Worm (Caenorhabditis elegans) whole organism, young adult: ENCODE data around the gene gpa-8.

Experiments used
- F10E7.11 ChIP-seq: sonication (generic microtip); optimal IDR thresholded peaks from 2 replicates; lab custom pipeline; 2017; ENCODE audit warnings: mild to moderate bottlenecking, missing genetic modification characterization, moderate library complexity, missing compliant biosample characterization
- F22D6.2 ChIP-seq: sonication (generic microtip); optimal IDR thresholded peaks from 2 replicates; lab custom pipeline; 2016; ENCODE audit warnings: mild to moderate bottlenecking, missing genetic modification characterization, missing compliant biosample characterization
- F49E8.2 ChIP-seq: sonication (generic microtip); optimal IDR thresholded peaks from 3 replicates; lab custom pipeline; 2017; ENCODE audit warnings: missing genetic modification characterization, mild to moderate bottlenecking, missing compliant biosample characterization, antibody characterized with exemption, moderate library complexity; ENCODE audit not compliant: insufficient read depth
- K11D2.4 ChIP-seq: fragments of 200-800 bp; sonication (Bioruptor generic); IDR thresholded peaks from 2 replicates; pipeline ENCODE4 v1.3.6; 2022; ENCODE audit warnings: missing genetic modification reagents, missing genetic modification characterization, missing compliant biosample characterization
- T07F8.4 ChIP-seq: sonication (generic microtip); optimal IDR thresholded peaks from 2 replicates; lab custom pipeline; 2016; ENCODE audit warnings: mild to moderate bottlenecking, missing genetic modification characterization, moderate library complexity, missing compliant biosample characterization
- T26A5.8 ChIP-seq: sonication (generic microtip); optimal IDR thresholded peaks from 2 replicates; lab custom pipeline; 2016; ENCODE audit warnings: missing genetic modification characterization, missing compliant biosample characterization
- Y56A3A.18 ChIP-seq: fragments of 200-800 bp; sonication (Bioruptor generic); IDR thresholded peaks from 2 replicates; pipeline ENCODE4 v1.3.6; 2022; ENCODE audit warnings: missing genetic modification reagents, missing genetic modification characterization, missing compliant biosample characterization
- athp-1 ChIP-seq: sonication (generic microtip); optimal IDR thresholded peaks from 2 replicates; lab custom pipeline; 2017; ENCODE audit warnings: mild to moderate bottlenecking, missing genetic modification characterization, missing compliant biosample characterization
- attf-3 ChIP-seq: fragments of 200-800 bp; sonication (Bioruptor generic); conservative IDR thresholded peaks from 2 replicates; pipeline ENCODE4 v1.3.6; 2022; ENCODE audit warnings: missing genetic modification reagents, missing genetic modification characterization, missing compliant biosample characterization
- bed-1 ChIP-seq: fragments of 200-800 bp; sonication (Bioruptor generic); IDR thresholded peaks from 2 replicates; pipeline ENCODE4 v1.3.6; 2022; ENCODE audit warnings: missing genetic modification reagents, missing genetic modification characterization, missing compliant biosample characterization
- ceh-40 ChIP-seq: fragments of 200-800 bp; sonication (Bioruptor generic); IDR thresholded peaks from 2 replicates; pipeline ENCODE4 v1.3.6; 2022; ENCODE audit warnings: missing genetic modification characterization, missing compliant biosample characterization
- ceh-58 ChIP-seq: fragments of 200-800 bp; sonication (Bioruptor generic); IDR thresholded peaks from 2 replicates; pipeline ENCODE4 v1.3.6; 2022; ENCODE audit warnings: missing genetic modification characterization, missing compliant biosample characterization
- dpff-1 ChIP-seq: sonication (generic microtip); optimal IDR thresholded peaks from 2 replicates; lab custom pipeline; 2017; ENCODE audit warnings: mild to moderate bottlenecking, missing genetic modification characterization, missing compliant biosample characterization
- dpl-1 ChIP-seq: fragments of 150-350 bp; optimal IDR thresholded peaks from 2 replicates; lab custom pipeline; 2014; ENCODE audit warnings: missing biosample characterization, missing genetic modification reagents, missing genetic modification characterization
- egrh-3 ChIP-seq: fragments of 200-800 bp; sonication (Bioruptor generic); IDR thresholded peaks from 2 replicates; pipeline ENCODE4 v1.3.6; 2022; ENCODE audit warnings: missing genetic modification reagents, missing genetic modification characterization, missing compliant biosample characterization
- ekl-4 ChIP-seq: fragments of 200-800 bp; sonication (Bioruptor generic); IDR thresholded peaks from 2 replicates; pipeline ENCODE4 v1.3.6; 2022; ENCODE audit warnings: missing genetic modification reagents, missing genetic modification characterization, missing compliant biosample characterization
- gei-17 ChIP-seq: fragments of 200-800 bp; sonication (Bioruptor generic); optimal IDR thresholded peaks from 2 replicates; lab custom pipeline; 2018; ENCODE audit warnings: mild to moderate bottlenecking, missing genetic modification characterization, missing compliant biosample characterization
- him-1 ChIP-seq: sonication (generic microtip); optimal IDR thresholded peaks from 2 replicates; lab custom pipeline; 2016; ENCODE audit warnings: missing genotype, missing genetic modification reagents, missing genetic modification characterization, missing compliant biosample characterization
- hmg-1.2 ChIP-seq: fragments of 200-800 bp; sonication (Bioruptor generic); IDR thresholded peaks from 2 replicates; pipeline ENCODE4 v1.3.6; 2022; ENCODE audit warnings: missing genetic modification reagents, missing genetic modification characterization, missing compliant biosample characterization
- hsf-1 ChIP-seq: fragments of 200-800 bp; sonication (Bioruptor generic); IDR thresholded peaks from 2 replicates; pipeline ENCODE4 v1.3.6; 2022; ENCODE audit warnings: missing genetic modification reagents, missing genetic modification characterization, missing compliant biosample characterization
- lag-1 ChIP-seq: fragments of 200-800 bp; sonication (Bioruptor generic); IDR thresholded peaks from 2 replicates; pipeline ENCODE4 v1.3.6; 2022; ENCODE audit warnings: missing genetic modification reagents, missing genetic modification characterization, missing compliant biosample characterization
- let-526 ChIP-seq: fragments of 200-800 bp; sonication (Bioruptor generic); IDR thresholded peaks from 2 replicates; pipeline ENCODE4 v1.3.6; 2022; ENCODE audit warnings: missing genetic modification reagents, missing genetic modification characterization, missing compliant biosample characterization
- lin-35 ChIP-seq, 3 experiments: fragments of 150-350 bp in 2 of 3; sonication (generic microtip) in 1 of 3; optimal IDR thresholded peaks; 2 replicates each; lab custom pipeline; 2014 to 2018; ENCODE audit warnings: missing biosample characterization in 3 of 3, missing genetic modification characterization in 3 of 3, missing genetic modification reagents in 3 of 3
- lin-40 ChIP-seq: sonication (generic microtip); optimal IDR thresholded peaks from 2 replicates; lab custom pipeline; 2016; ENCODE audit warnings: missing genetic modification characterization, mild to moderate bottlenecking, missing compliant biosample characterization, missing genotype, missing genetic modification reagents
- lsy-27 ChIP-seq: sonication (generic microtip); optimal IDR thresholded peaks from 2 replicates; lab custom pipeline; 2017; ENCODE audit warnings: missing genetic modification characterization, mild to moderate bottlenecking, missing compliant biosample characterization, antibody characterized with exemption, missing genotype, borderline replicate concordance; ENCODE audit not compliant: insufficient read depth
- madf-8 ChIP-seq: fragments of 200-800 bp; sonication (Bioruptor generic); conservative IDR thresholded peaks from 2 replicates; pipeline ENCODE4 v1.3.6; 2022; ENCODE audit warnings: missing genetic modification reagents, missing genetic modification characterization, missing compliant biosample characterization
- mxl-1 ChIP-seq: sonication (generic microtip); optimal IDR thresholded peaks from 2 replicates; lab custom pipeline; 2016; ENCODE audit warnings: missing genetic modification characterization, missing compliant biosample characterization
- nhr-179 ChIP-seq: sonication (generic microtip); optimal IDR thresholded peaks from 2 replicates; lab custom pipeline; 2016; ENCODE audit warnings: mild to moderate bottlenecking, missing genetic modification characterization, missing compliant biosample characterization
- nhr-80 ChIP-seq: sonication (generic microtip); optimal IDR thresholded peaks from 2 replicates; lab custom pipeline; 2016; ENCODE audit warnings: missing genetic modification characterization, missing compliant biosample characterization
- nhr-90 ChIP-seq: sonication (generic microtip); optimal IDR thresholded peaks from 2 replicates; lab custom pipeline; 2016; ENCODE audit warnings: missing genotype, mild to moderate bottlenecking, missing genetic modification characterization, missing compliant biosample characterization
- pha-4 ChIP-seq: fragments of 150-350 bp; sonication (generic microtip); optimal IDR thresholded peaks from 2 replicates; lab custom pipeline; 2014; ENCODE audit warnings: missing biosample characterization, missing genetic modification reagents, missing genetic modification characterization
- repo-1 ChIP-seq: sonication (generic microtip); optimal IDR thresholded peaks from 2 replicates; lab custom pipeline; 2017; ENCODE audit warnings: mild to moderate bottlenecking, missing genetic modification characterization, missing compliant biosample characterization
- sea-2 ChIP-seq: fragments of 200-800 bp; sonication (Bioruptor generic); IDR thresholded peaks from 2 replicates; pipeline ENCODE4 v1.3.6; 2022; ENCODE audit warnings: missing genetic modification characterization, missing compliant biosample characterization
- snpc-3.4 ChIP-seq: sonication (generic microtip); optimal IDR thresholded peaks from 2 replicates; lab custom pipeline; 2017; ENCODE audit warnings: missing genetic modification characterization, mild to moderate bottlenecking, missing compliant biosample characterization, antibody characterized with exemption, moderate library complexity, missing genotype, missing genetic modification reagents
- somi-1 ChIP-seq: fragments of 200-800 bp; sonication (Bioruptor generic); optimal IDR thresholded peaks from 2 replicates; lab custom pipeline; 2018; ENCODE audit warnings: mild to moderate bottlenecking, missing genetic modification characterization, missing compliant biosample characterization
- sptf-2 ChIP-seq: fragments of 200-800 bp; sonication (Bioruptor generic); optimal IDR thresholded peaks from 2 replicates; lab custom pipeline; 2018; ENCODE audit warnings: mild to moderate bottlenecking, missing genetic modification characterization, missing compliant biosample characterization
- tlf-1 ChIP-seq: fragments of 200-800 bp; sonication (Bioruptor generic); optimal IDR thresholded peaks from 2 replicates; lab custom pipeline; 2018; ENCODE audit warnings: mild to moderate bottlenecking, missing genetic modification characterization, missing compliant biosample characterization
- zfh-2 ChIP-seq: fragments of 200-800 bp; sonication (Bioruptor generic); conservative IDR thresholded peaks from 2 replicates; pipeline ENCODE4 v1.3.6; 2022; ENCODE audit warnings: missing genetic modification reagents, missing genetic modification characterization, missing compliant biosample characterization
- ztf-25 ChIP-seq: fragments of 200-800 bp; sonication (Bioruptor generic); IDR thresholded peaks from 2 replicates; pipeline ENCODE4 v1.3.6; 2022; ENCODE audit warnings: missing genetic modification reagents, missing genetic modification characterization, missing compliant biosample characterization
- ztf-26 ChIP-seq: sonication (generic microtip); optimal IDR thresholded peaks from 2 replicates; lab custom pipeline; 2017; ENCODE audit warnings: missing genetic modification characterization, missing compliant biosample characterization
- ztf-3 ChIP-seq: fragments of 200-800 bp; sonication (Bioruptor generic); optimal IDR thresholded peaks from 2 replicates; lab custom pipeline; 2018; ENCODE audit warnings: mild to moderate bottlenecking, missing genetic modification characterization, missing compliant biosample characterization

The gpa-8 gene

ce11 chrV:12637238-12637690, 3.0 kb downstream of the gpa-8 start, which contains the start of gene F56H9.2 (continued):
- no peak for TF ChIP-seq dpl-1
- peak; percentile 7 for TF ChIP-seq somi-1 (GFP tag; lab: Kevin White, UChicago)
- TF ChIP-seq lsy-27 (tag; lab: Kevin White, UChicago): no peak
- no peak for TF ChIP-seq ceh-58
- no peak for TF ChIP-seq F10E7.11
- TF ChIP-seq mxl-1 (tag; lab: Kevin White, UChicago): no peak
- no peak for TF ChIP-seq sea-2 (GFP tag; lab: Robert Waterston, UW)
- peak; percentile 76 for TF ChIP-seq ztf-26
- no peak for TF ChIP-seq T26A5.8 (tag; lab: Kevin White, UChicago)
- TF ChIP-seq lag-1 (GFP tag; lab: Robert Waterston, UW): no peak
- peak; percentile 39; the same call in 1 of the 2 replicates for TF ChIP-seq K11D2.4 (GFP tag; lab: Robert Waterston, UW)
- TF ChIP-seq ekl-4 (GFP tag; lab: Robert Waterston, UW): peak; percentile 46; the same call in 1 of the 2 replicates
- no peak for TF ChIP-seq nhr-90 (tag; lab: Kevin White, UChicago)
- no peak for TF ChIP-seq him-1 (tag; lab: Kevin White, UChicago)

ce11 chrV:12636248-12636647, 4.0 kb downstream of the gpa-8 start:
- TF ChIP-seq tlf-1 (GFP tag; lab: Kevin White, UChicago): no peak
- TF ChIP-seq pha-4: no peak
- TF ChIP-seq lin-35 (GFP tag; optimal IDR thresholded peaks at IDR 0.05; lab: Kevin White, UChicago): no peak

ce11 chrV:12635218-12635617, 5.1 kb downstream of the gpa-8 start:
- TF ChIP-seq hsf-1 (GFP tag; lab: Robert Waterston, UW) (no peak), hmg-1.2 (GFP tag; lab: Robert Waterston, UW) (no peak), athp-1 (tag; lab: Kevin White, UChicago) (no peak), F22D6.2 (tag; lab: Kevin White, UChicago) (no peak), repo-1 (tag; lab: Kevin White, UChicago) (no peak), pha-4 (no peak), bed-1 (GFP tag; lab: Robert Waterston, UW) (no peak), nhr-80 (tag; lab: Kevin White, UChicago) (peak; percentile 13), T07F8.4 (no peak), lin-40 (tag; lab: Kevin White, UChicago) (no peak), somi-1 (GFP tag; lab: Kevin White, UChicago) (peak; percentile 17), sea-2 (GFP tag; lab: Robert Waterston, UW) (no peak)

- no peak for TF ChIP-seq snpc-3.4 (tag; lab: Kevin White, UChicago)
- TF ChIP-seq gei-17 (GFP tag; lab: Kevin White, UChicago): no peak
- no peak for TF ChIP-seq egrh-3 (GFP tag; lab: Robert Waterston, UW)
- no peak for TF ChIP-seq F49E8.2 (tag; lab: Kevin White, UChicago)
- TF ChIP-seq bed-1 (GFP tag; lab: Robert Waterston, UW): no peak
- TF ChIP-seq madf-8 (GFP tag; lab: Robert Waterston, UW): no peak
- TF ChIP-seq ztf-3 (GFP tag; lab: Kevin White, UChicago): no peak
- TF ChIP-seq F22D6.2 (tag; lab: Kevin White, UChicago): no peak
- TF ChIP-seq him-1 (tag; lab: Kevin White, UChicago): no peak
- TF ChIP-seq ceh-58: no peak
- TF ChIP-seq ceh-40 (GFP tag; lab: Robert Waterston, UW): no peak
- TF ChIP-seq tlf-1 (GFP tag; lab: Kevin White, UChicago): no peak
- no peak for TF ChIP-seq Y56A3A.18 (GFP tag; lab: Robert Waterston, UW)
- no peak for TF ChIP-seq nhr-179 (tag; lab: Kevin White, UChicago)
- TF ChIP-seq attf-3: no peak
- no peak for TF ChIP-seq sptf-2 (GFP tag; lab: Kevin White, UChicago)
- no peak for TF ChIP-seq let-526 (GFP tag; lab: Robert Waterston, UW)
- no peak for TF ChIP-seq dpff-1
- no peak for TF ChIP-seq zfh-2 (GFP tag; lab: Robert Waterston, UW)
- TF ChIP-seq ztf-25 (GFP tag; lab: Robert Waterston, UW): no peak
These were observed 5.5 kb downstream of the gpa-8 start for ce11 chrV:12634746-12635145.
